Worm (Caenorhabditis elegans) whole organism, L2 larva: ENCODE measurements around the gene cul-1.

Experiments
- C34F6.9 ChIP-seq: fragments of 150-350 bp; optimal IDR thresholded peaks from 2 replicates; lab custom pipeline; 2014; ENCODE audit warnings: missing biosample characterization, missing genetic modification characterization
- F13H6.1 ChIP-seq: sonication (generic microtip); optimal IDR thresholded peaks from 2 replicates; lab custom pipeline; 2016; ENCODE audit warnings: missing genetic modification characterization, missing compliant biosample characterization
- R02D3.7 ChIP-seq: fragments of 150-350 bp; optimal IDR thresholded peaks from 2 replicates; lab custom pipeline; 2014; ENCODE audit warnings: missing biosample characterization, missing genetic modification characterization
- Y55F3AM.14 ChIP-seq: fragments of 200-800 bp; sonication (Bioruptor generic); optimal IDR thresholded peaks from 2 replicates; lab custom pipeline; 2018; ENCODE audit warnings: mild to moderate bottlenecking, missing genetic modification characterization, missing compliant biosample characterization
- ZK546.5 ChIP-seq: sonication (generic microtip); optimal IDR thresholded peaks from 2 replicates; lab custom pipeline; 2017; ENCODE audit warnings: missing biosample characterization, missing genetic modification characterization
- ama-1 ChIP-seq: fragments of 150-350 bp; optimal IDR thresholded peaks from 2 replicates; lab custom pipeline; 2018; ENCODE audit warnings: inconsistent platforms
- ceh-16 ChIP-seq: fragments of 150-350 bp; optimal IDR thresholded peaks from 2 replicates; lab custom pipeline; 2014; ENCODE audit warnings: missing biosample characterization, missing genetic modification characterization
- ceh-82 ChIP-seq: fragments of 150-350 bp; optimal IDR thresholded peaks from 2 replicates; lab custom pipeline; 2014; ENCODE audit warnings: missing biosample characterization, missing genetic modification characterization
- crh-2 ChIP-seq: sonication (generic microtip); optimal IDR thresholded peaks from 2 replicates; lab custom pipeline; 2017; ENCODE audit warnings: missing biosample characterization, missing genetic modification characterization
- dmd-4 ChIP-seq: sonication (generic microtip); optimal IDR thresholded peaks from 2 replicates; lab custom pipeline; 2017; ENCODE audit warnings: missing biosample characterization, missing genetic modification characterization
- egl-27 ChIP-seq: sonication (generic microtip); optimal IDR thresholded peaks from 3 replicates; lab custom pipeline; 2017; ENCODE audit warnings: missing biosample characterization, missing genetic modification reagents, missing genetic modification characterization
- elt-1 ChIP-seq: fragments of 150-350 bp; optimal IDR thresholded peaks from 2 replicates; lab custom pipeline; 2014; ENCODE audit warnings: missing biosample characterization, missing genetic modification characterization
- fos-1 ChIP-seq: fragments of 150-350 bp; optimal IDR thresholded peaks from 2 replicates; lab custom pipeline; 2014; ENCODE audit warnings: missing biosample characterization, missing genetic modification characterization
- gmeb-1 ChIP-seq: fragments of 150-350 bp; optimal IDR thresholded peaks from 2 replicates; lab custom pipeline; 2014; ENCODE audit warnings: missing biosample characterization, missing genetic modification characterization
- lin-11 ChIP-seq: fragments of 150-350 bp; sonication (generic microtip); optimal IDR thresholded peaks from 2 replicates; lab custom pipeline; 2014; ENCODE audit warnings: missing biosample characterization, missing genetic modification characterization, inconsistent platforms, mixed read lengths
- lin-13 ChIP-seq: fragments of 150-350 bp; optimal IDR thresholded peaks from 2 replicates; lab custom pipeline; 2014; ENCODE audit warnings: missing biosample characterization, missing genetic modification reagents, missing genetic modification characterization
- lsy-2 ChIP-seq, 2 experiments: fragments of 150-350 bp in 1 of 2; sonication (generic microtip) in 1 of 2; optimal IDR thresholded peaks; 2 replicates each; lab custom pipeline; 2014 to 2017; ENCODE audit warnings: missing biosample characterization in 2 of 2, missing genetic modification characterization in 2 of 2
- mbf-1 ChIP-seq: sonication (generic microtip); optimal IDR thresholded peaks from 2 replicates; lab custom pipeline; 2017; ENCODE audit warnings: missing biosample characterization, missing genetic modification characterization
- nhr-10 ChIP-seq: sonication (generic microtip); optimal IDR thresholded peaks from 2 replicates; lab custom pipeline; 2017; ENCODE audit warnings: missing biosample characterization, missing genetic modification characterization
- nhr-11 ChIP-seq: fragments of 150-350 bp; optimal IDR thresholded peaks from 2 replicates; lab custom pipeline; 2014; ENCODE audit warnings: missing biosample characterization, missing genetic modification characterization
- nhr-12 ChIP-seq: fragments of 150-350 bp; optimal IDR thresholded peaks from 2 replicates; lab custom pipeline; 2014; ENCODE audit warnings: missing biosample characterization, missing genetic modification characterization
- nhr-129 ChIP-seq: fragments of 150-350 bp; optimal IDR thresholded peaks from 2 replicates; lab custom pipeline; 2014; ENCODE audit warnings: missing biosample characterization, missing genetic modification characterization
- nhr-21 ChIP-seq: fragments of 150-350 bp; optimal IDR thresholded peaks from 2 replicates; lab custom pipeline; 2014; ENCODE audit warnings: missing biosample characterization, missing genetic modification characterization
- nhr-25 ChIP-seq: fragments of 150-350 bp; sonication (generic microtip); optimal IDR thresholded peaks from 3 replicates; lab custom pipeline; 2014; ENCODE audit warnings: missing biosample characterization, missing genetic modification characterization
- peb-1 ChIP-seq: fragments of 150-350 bp; optimal IDR thresholded peaks from 2 replicates; lab custom pipeline; 2014; ENCODE audit warnings: missing biosample characterization, missing genetic modification characterization
- sem-4 ChIP-seq: fragments of 150-350 bp; optimal IDR thresholded peaks from 2 replicates; lab custom pipeline; 2014; ENCODE audit warnings: missing biosample characterization, missing genetic modification reagents, missing genetic modification characterization
- skn-1 ChIP-seq: sonication (generic microtip); optimal IDR thresholded peaks from 2 replicates; lab custom pipeline; 2017; ENCODE audit warnings: missing biosample characterization, missing genetic modification characterization
- sma-3 ChIP-seq: sonication (generic microtip); optimal IDR thresholded peaks from 2 replicates; lab custom pipeline; 2016; ENCODE audit warnings: missing genetic modification reagents, missing genetic modification characterization, missing compliant biosample characterization
- sma-9 ChIP-seq, 2 experiments: fragments of 150-350 bp in 1 of 2; sonication (generic microtip) in 1 of 2; optimal IDR thresholded peaks; 2 replicates each; lab custom pipeline; 2014 to 2016; ENCODE audit warnings: missing genetic modification characterization in 2 of 2, mild to moderate bottlenecking in 1 of 2, missing biosample characterization in 1 of 2, missing compliant biosample characterization in 1 of 2, missing genetic modification reagents in 1 of 2, moderate library complexity in 1 of 2
- unc-55 ChIP-seq: fragments of 150-350 bp; sonication (generic microtip); optimal IDR thresholded peaks from 3 replicates; lab custom pipeline; 2014; ENCODE audit warnings: missing biosample characterization, missing genetic modification reagents, missing genetic modification characterization
- ztf-1 ChIP-seq: fragments of 200-800 bp; sonication (Bioruptor generic); conservative IDR thresholded peaks from 2 replicates; pipeline ENCODE4 v1.3.6; 2022; ENCODE audit warnings: missing genetic modification characterization, missing compliant biosample characterization

The cul-1 gene

ce11 chrIII:10470927-10471326 is at the start of gene cul-1:
TSS of gene cul-1 (plus strand) at chrIII:10471237.
- TF ChIP-seq egl-27 (tag; lab: Kevin White, UChicago) (no peak), lin-11 (tag; lab: Kevin White, UChicago) (no peak), unc-55 (GFP tag; lab: Kevin White, UChicago) (peak; percentile 40), lsy-2 (tag; optimal IDR thresholded peaks at IDR 0.05; lab: Kevin White, UChicago) (no peak), skn-1 (tag; lab: Kevin White, UChicago) (peak; percentile 74), Y55F3AM.14 (GFP tag; lab: Kevin White, UChicago) (no peak), nhr-129 (tag; lab: Kevin White, UChicago) (peak; percentile 47), C34F6.9 (peak; percentile 53), nhr-21 (tag; lab: Kevin White, UChicago) (no peak)

- no peak for TF ChIP-seq mbf-1 (tag; lab: Kevin White, UChicago)
These were observed 49.4 kb upstream of the cul-1 start for ce11 chrIII:10421680-10422079.

ce11 chrIII:10423906-10424305 is 47.1 kb upstream of the cul-1 start, which contains the start of gene M03C11.6:
TSS of gene M03C11.6 (minus strand) at chrIII:10424006.
- no peak for TF ChIP-seq nhr-21 (tag; lab: Kevin White, UChicago)
- no peak for TF ChIP-seq ZK546.5
- no peak for TF ChIP-seq ama-1 (lab: Kevin White, UChicago)
- no peak for TF ChIP-seq ceh-82 (tag; lab: Kevin White, UChicago)
- no peak for TF ChIP-seq ztf-1 (GFP tag; lab: Robert Waterston, UW)
- TF ChIP-seq F13H6.1 (tag; lab: Kevin White, UChicago): no peak
- no peak for TF ChIP-seq sma-9 (GFP tag; optimal IDR thresholded peaks at IDR 0.05; lab: Kevin White, UChicago)
- no peak for TF ChIP-seq sma-9 (tag; optimal IDR thresholded peaks at IDR 0.05; lab: Kevin White, UChicago)
- no peak for TF ChIP-seq fos-1 (tag; lab: Kevin White, UChicago)
- TF ChIP-seq ceh-16: no peak
- no peak for TF ChIP-seq nhr-25
- no peak for TF ChIP-seq peb-1 (tag; lab: Kevin White, UChicago)
- no peak for TF ChIP-seq lin-13
- TF ChIP-seq gmeb-1 (tag; lab: Kevin White, UChicago): no peak
- TF ChIP-seq R02D3.7 (tag; lab: Kevin White, UChicago): no peak
- no peak for TF ChIP-seq lsy-2 (tag; optimal IDR thresholded peaks at IDR 0.05; lab: Kevin White, UChicago)
- TF ChIP-seq egl-27 (tag; lab: Kevin White, UChicago): no peak
- TF ChIP-seq unc-55 (GFP tag; lab: Kevin White, UChicago): no peak
- TF ChIP-seq sma-3 (GFP tag; lab: Kevin White, UChicago): no peak
- TF ChIP-seq, all 48 proteins: peak for 0

- TF ChIP-seq sem-4: no peak
- TF ChIP-seq nhr-12: no peak
These were observed 43.2 kb upstream of the cul-1 start, which contains the start of gene prp-3 for ce11 chrIII:10427882-10428281. TSS of gene prp-3 (minus strand) at chrIII:10427982.

- peak; percentile 62 for TF ChIP-seq lin-11 (tag; lab: Kevin White, UChicago)
- peak; percentile 28 for TF ChIP-seq C34F6.9
- peak; percentile 21 for TF ChIP-seq F13H6.1 (tag; lab: Kevin White, UChicago)
- no peak for TF ChIP-seq nhr-11 (tag; lab: Kevin White, UChicago)
- no peak for TF ChIP-seq elt-1 (tag; lab: Kevin White, UChicago)
- peak in 1 of 2 experiments; percentile 38 for TF ChIP-seq lsy-2 (tag; optimal IDR thresholded peaks at IDR 0.05; lab: Kevin White, UChicago)
- TF ChIP-seq crh-2 (tag; lab: Kevin White, UChicago): peak; percentile 70
- TF ChIP-seq dmd-4 (tag; lab: Kevin White, UChicago): no peak
- peak; percentile 52 for TF ChIP-seq nhr-129 (tag; lab: Kevin White, UChicago)
- TF ChIP-seq nhr-10 (tag; lab: Kevin White, UChicago): no peak
- TF ChIP-seq sma-3 (GFP tag; lab: Kevin White, UChicago): no peak
- TF ChIP-seq R02D3.7 (tag; lab: Kevin White, UChicago): no peak
These were observed 38.9 kb upstream of the cul-1 start for ce11 chrIII:10432104-10432503.
